Worm (Caenorhabditis elegans) whole organism, early embryonic: ENCODE measurements around the gene pacs-1.

ENCODE experiments used
- B0310.2 ChIP-seq: sonication (generic microtip); optimal IDR thresholded peaks from 2 replicates; lab custom pipeline; 2016; ENCODE audit warnings: mild to moderate bottlenecking, missing genetic modification characterization, missing compliant biosample characterization
- F13C5.2 ChIP-seq: sonication (generic microtip); optimal IDR thresholded peaks from 2 replicates; lab custom pipeline; 2017; ENCODE audit warnings: mild to moderate bottlenecking, missing genetic modification characterization, inconsistent platforms, missing compliant biosample characterization
- aly-1 ChIP-seq: sonication (generic microtip); optimal IDR thresholded peaks from 2 replicates; lab custom pipeline; 2016; ENCODE audit warnings: missing genetic modification characterization, missing compliant biosample characterization
- ama-1 ChIP-seq: fragments of 150-350 bp; optimal IDR thresholded peaks from 2 replicates; lab custom pipeline; 2014
- ceh-13 ChIP-seq: fragments of 200-800 bp; sonication (Bioruptor generic); optimal IDR thresholded peaks from 2 replicates; lab custom pipeline; 2018; ENCODE audit warnings: mild to moderate bottlenecking, missing genetic modification characterization, missing compliant biosample characterization
- ceh-36 ChIP-seq: sonication (generic microtip); optimal IDR thresholded peaks from 2 replicates; lab custom pipeline; 2016; ENCODE audit warnings: missing genetic modification characterization, inconsistent platforms, missing compliant biosample characterization
- ets-7 ChIP-seq: sonication (generic microtip); optimal IDR thresholded peaks from 2 replicates; lab custom pipeline; 2016; ENCODE audit warnings: missing genotype, missing genetic modification characterization, missing compliant biosample characterization
- flt-1 ChIP-seq: fragments of 200-800 bp; sonication (Bioruptor generic); IDR thresholded peaks from 2 replicates; pipeline ENCODE4 v1.3.6; 2022; ENCODE audit warnings: missing genetic modification characterization, missing compliant biosample characterization
- hmbx-1 ChIP-seq: sonication (generic microtip); optimal IDR thresholded peaks from 2 replicates; lab custom pipeline; 2016; ENCODE audit warnings: mild to moderate bottlenecking, missing genetic modification characterization, missing compliant biosample characterization
- hmg-4 ChIP-seq: fragments of 200-800 bp; sonication (Bioruptor generic); optimal IDR thresholded peaks from 2 replicates; lab custom pipeline; 2018; ENCODE audit warnings: mild to moderate bottlenecking, missing genetic modification characterization, missing compliant biosample characterization
- hnd-1 ChIP-seq: sonication (generic microtip); optimal IDR thresholded peaks from 2 replicates; lab custom pipeline; 2016; ENCODE audit warnings: missing genetic modification characterization, missing compliant biosample characterization
- pes-1 ChIP-seq: fragments of 200-800 bp; sonication (Bioruptor generic); IDR thresholded peaks from 2 replicates; pipeline ENCODE4 v1.3.6; 2022; ENCODE audit warnings: missing genetic modification reagents, missing genetic modification characterization, missing compliant biosample characterization
- scrt-1 ChIP-seq: fragments of 200-800 bp; sonication (Bioruptor generic); IDR thresholded peaks from 2 replicates; pipeline ENCODE4 v1.3.6; 2022; ENCODE audit warnings: missing genetic modification characterization, missing compliant biosample characterization
- sea-1 ChIP-seq: fragments of 200-800 bp; sonication (Bioruptor generic); conservative IDR thresholded peaks from 2 replicates; pipeline ENCODE4 v1.3.6; 2022; ENCODE audit warnings: missing genetic modification characterization, missing compliant biosample characterization
- tbx-11 ChIP-seq: fragments of 200-800 bp; sonication (Bioruptor generic); IDR thresholded peaks from 2 replicates; pipeline ENCODE4 v1.3.6; 2022; ENCODE audit warnings: missing genetic modification characterization, missing compliant biosample characterization
- tbx-37 ChIP-seq: fragments of 200-800 bp; sonication (Bioruptor generic); conservative IDR thresholded peaks from 2 replicates; pipeline ENCODE4 v1.3.6; 2022; ENCODE audit warnings: missing genetic modification reagents, missing genetic modification characterization, missing compliant biosample characterization
- tra-4 ChIP-seq: sonication (generic microtip); optimal IDR thresholded peaks from 2 replicates; lab custom pipeline; 2017; ENCODE audit warnings: missing genetic modification characterization, missing compliant biosample characterization

Gene pacs-1

ce11 chrV:9218214-9218613, 1.2 kb upstream of the pacs-1 start:
- no peak for TF ChIP-seq ets-7 (tag; lab: Kevin White, UChicago)
- TF ChIP-seq sea-1 (GFP tag; lab: Robert Waterston, UW), result no peak
- TF ChIP-seq tbx-37 (GFP tag; lab: Robert Waterston, UW), result no peak
- no peak for TF ChIP-seq hmbx-1 (tag; lab: Kevin White, UChicago)
- no peak for TF ChIP-seq flt-1
- no peak for TF ChIP-seq ama-1 (lab: Kevin White, UChicago)
- TF ChIP-seq hmg-4 (GFP tag; lab: Kevin White, UChicago), result no peak
- TF ChIP-seq aly-1 (tag; lab: Kevin White, UChicago), result no peak
- no peak for TF ChIP-seq tbx-11
- no peak for TF ChIP-seq scrt-1 (GFP tag; lab: Robert Waterston, UW)
- no peak for TF ChIP-seq ceh-13 (GFP tag; lab: Kevin White, UChicago)
- TF ChIP-seq tra-4, result no peak
- no peak for TF ChIP-seq ceh-36 (tag; lab: Kevin White, UChicago)
- TF ChIP-seq F13C5.2 (tag; lab: Kevin White, UChicago), result no peak
- no peak for TF ChIP-seq pes-1
- no peak for TF ChIP-seq hnd-1 (tag; lab: Kevin White, UChicago)
- no peak for TF ChIP-seq B0310.2 (tag; lab: Kevin White, UChicago)

ce11 chrV:9213554-9213953, 3.5 kb downstream of the pacs-1 start, which contains the start of gene mdt-27:
Gene mdt-27 (minus strand): TSS chrV:9213654.
- no peak for TF ChIP-seq sea-1 (GFP tag; lab: Robert Waterston, UW)
- TF ChIP-seq hmg-4 (GFP tag; lab: Kevin White, UChicago), result no peak
- TF ChIP-seq ceh-13 (GFP tag; lab: Kevin White, UChicago), result no peak
- no peak for TF ChIP-seq pes-1
- no peak for TF ChIP-seq B0310.2 (tag; lab: Kevin White, UChicago)
- no peak for TF ChIP-seq tra-4
- TF ChIP-seq hmbx-1 (tag; lab: Kevin White, UChicago), result no peak
- TF ChIP-seq ets-7 (tag; lab: Kevin White, UChicago), result no peak
- no peak for TF ChIP-seq ceh-36 (tag; lab: Kevin White, UChicago)
- TF ChIP-seq scrt-1 (GFP tag; lab: Robert Waterston, UW), result no peak
- TF ChIP-seq flt-1, result no peak

- TF ChIP-seq pes-1, result no peak
- no peak for TF ChIP-seq tra-4
- TF ChIP-seq flt-1, result no peak
- TF ChIP-seq sea-1 (GFP tag; lab: Robert Waterston, UW), result no peak
- no peak for TF ChIP-seq hmg-4 (GFP tag; lab: Kevin White, UChicago)
- no peak for TF ChIP-seq tbx-11
- TF ChIP-seq B0310.2 (tag; lab: Kevin White, UChicago), result no peak
- TF ChIP-seq ets-7 (tag; lab: Kevin White, UChicago), result no peak
- no peak for TF ChIP-seq ceh-36 (tag; lab: Kevin White, UChicago)
- no peak for TF ChIP-seq aly-1 (tag; lab: Kevin White, UChicago)
- no peak for TF ChIP-seq hmbx-1 (tag; lab: Kevin White, UChicago)
- no peak for TF ChIP-seq ceh-13 (GFP tag; lab: Kevin White, UChicago)
- TF ChIP-seq hnd-1 (tag; lab: Kevin White, UChicago), result no peak
- no peak for TF ChIP-seq ama-1 (lab: Kevin White, UChicago)
Measured at ce11 chrV:9212499-9212898, 4.6 kb downstream of the pacs-1 start.

DNA sequence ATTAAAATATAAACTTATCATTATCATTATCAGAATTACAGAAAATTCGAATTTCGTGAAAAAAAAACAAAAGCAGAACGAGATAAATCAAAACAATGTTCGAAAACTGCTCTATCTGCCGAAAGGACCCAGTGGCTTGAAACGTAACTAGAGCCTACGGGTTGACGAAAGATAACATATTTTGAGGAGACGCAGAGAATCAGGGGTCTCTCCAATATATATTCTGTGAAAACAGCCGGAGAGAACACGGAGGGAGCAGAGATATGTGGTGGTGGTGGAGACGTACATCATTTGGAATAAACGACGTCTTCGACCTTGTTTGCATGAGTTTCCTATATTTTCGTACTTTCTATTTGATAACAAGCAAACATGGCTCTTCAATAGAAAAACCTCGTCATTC, 8.2 kb downstream of the pacs-1 start:
- no peak for TF ChIP-seq ceh-13 (GFP tag; lab: Kevin White, UChicago)
- TF ChIP-seq hnd-1 (tag; lab: Kevin White, UChicago), result no peak
- no peak for TF ChIP-seq tra-4
- no peak for TF ChIP-seq aly-1 (tag; lab: Kevin White, UChicago)
- no peak for TF ChIP-seq sea-1 (GFP tag; lab: Robert Waterston, UW)
- TF ChIP-seq tbx-11, result no peak
- TF ChIP-seq hmg-4 (GFP tag; lab: Kevin White, UChicago), result no peak
- no peak for TF ChIP-seq F13C5.2 (tag; lab: Kevin White, UChicago)
- no peak for TF ChIP-seq pes-1
- TF ChIP-seq hmbx-1 (tag; lab: Kevin White, UChicago), result no peak
- no peak for TF ChIP-seq B0310.2 (tag; lab: Kevin White, UChicago)
- TF ChIP-seq tbx-37 (GFP tag; lab: Robert Waterston, UW), result no peak
- no peak for TF ChIP-seq flt-1
- no peak for TF ChIP-seq ama-1 (lab: Kevin White, UChicago)

ce11 chrV:9207377-9207776, 9.7 kb downstream of the pacs-1 start, which contains the start of gene inx-10:
Gene inx-10 (minus strand): TSS chrV:9207477.
- TF ChIP-seq tra-4 (no peak), aly-1 (tag; lab: Kevin White, UChicago) (no peak), ets-7 (tag; lab: Kevin White, UChicago) (no peak), ceh-36 (tag; lab: Kevin White, UChicago) (no peak), scrt-1 (GFP tag; lab: Robert Waterston, UW) (no peak), sea-1 (GFP tag; lab: Robert Waterston, UW) (no peak), tbx-37 (GFP tag; lab: Robert Waterston, UW) (no peak), ama-1 (lab: Kevin White, UChicago) (no peak), pes-1 (no peak), tbx-11 (no peak), F13C5.2 (tag; lab: Kevin White, UChicago) (no peak), hmg-4 (GFP tag; lab: Kevin White, UChicago) (no peak), B0310.2 (tag; lab: Kevin White, UChicago) (no peak), flt-1 (no peak), ceh-13 (GFP tag; lab: Kevin White, UChicago) (no peak), hnd-1 (tag; lab: Kevin White, UChicago) (no peak), hmbx-1 (tag; lab: Kevin White, UChicago) (no peak)

- no peak for TF ChIP-seq hnd-1 (tag; lab: Kevin White, UChicago)
- TF ChIP-seq hmg-4 (GFP tag; lab: Kevin White, UChicago), result no peak
- TF ChIP-seq sea-1 (GFP tag; lab: Robert Waterston, UW), result no peak
- no peak for TF ChIP-seq hmbx-1 (tag; lab: Kevin White, UChicago)
- TF ChIP-seq pes-1, result no peak
- no peak for TF ChIP-seq B0310.2 (tag; lab: Kevin White, UChicago)
- TF ChIP-seq scrt-1 (GFP tag; lab: Robert Waterston, UW), result no peak
- TF ChIP-seq flt-1, result no peak
- TF ChIP-seq F13C5.2 (tag; lab: Kevin White, UChicago), result no peak
- no peak for TF ChIP-seq ceh-36 (tag; lab: Kevin White, UChicago)
- TF ChIP-seq tbx-11, result no peak
- TF ChIP-seq ceh-13 (GFP tag; lab: Kevin White, UChicago), result no peak
- TF ChIP-seq ama-1 (lab: Kevin White, UChicago), result no peak
- no peak for TF ChIP-seq tbx-37 (GFP tag; lab: Robert Waterston, UW)
- no peak for TF ChIP-seq ets-7 (tag; lab: Kevin White, UChicago)
Measured at ce11 chrV:9202710-9203109, 14.3 kb downstream of the pacs-1 start, which contains the start of gene asp-2. Gene asp-2 (plus strand): TSS chrV:9203077.
